Worm (Caenorhabditis elegans) whole organism, L2 larva: ENCODE data around the gene C49C3.20.

ENCODE experiments used
- C34F6.9 ChIP-seq: fragments of 150-350 bp; optimal IDR thresholded peaks from 2 replicates; lab custom pipeline; 2014; ENCODE audit warnings: missing biosample characterization, missing genetic modification characterization
- F13H6.1 ChIP-seq: sonication (generic microtip); optimal IDR thresholded peaks from 2 replicates; lab custom pipeline; 2016; ENCODE audit warnings: missing genetic modification characterization, missing compliant biosample characterization
- R02D3.7 ChIP-seq: fragments of 150-350 bp; optimal IDR thresholded peaks from 2 replicates; lab custom pipeline; 2014; ENCODE audit warnings: missing biosample characterization, missing genetic modification characterization
- Y55F3AM.14 ChIP-seq: fragments of 200-800 bp; sonication (Bioruptor generic); optimal IDR thresholded peaks from 2 replicates; lab custom pipeline; 2018; ENCODE audit warnings: mild to moderate bottlenecking, missing genetic modification characterization, missing compliant biosample characterization
- ama-1 ChIP-seq: fragments of 150-350 bp; optimal IDR thresholded peaks from 2 replicates; lab custom pipeline; 2018; ENCODE audit warnings: inconsistent platforms
- blmp-1 ChIP-seq: sonication (generic microtip); optimal IDR thresholded peaks from 2 replicates; lab custom pipeline; 2017; ENCODE audit warnings: missing genetic modification characterization, mild to moderate bottlenecking, missing compliant biosample characterization, antibody characterized with exemption, moderate library complexity; ENCODE audit not compliant: insufficient read depth
- ceh-16 ChIP-seq: fragments of 150-350 bp; optimal IDR thresholded peaks from 2 replicates; lab custom pipeline; 2014; ENCODE audit warnings: missing biosample characterization, missing genetic modification characterization
- ceh-82 ChIP-seq: fragments of 150-350 bp; optimal IDR thresholded peaks from 2 replicates; lab custom pipeline; 2014; ENCODE audit warnings: missing biosample characterization, missing genetic modification characterization
- crh-2 ChIP-seq: sonication (generic microtip); optimal IDR thresholded peaks from 2 replicates; lab custom pipeline; 2017; ENCODE audit warnings: missing biosample characterization, missing genetic modification characterization
- dmd-4 ChIP-seq: sonication (generic microtip); optimal IDR thresholded peaks from 2 replicates; lab custom pipeline; 2017; ENCODE audit warnings: missing biosample characterization, missing genetic modification characterization
- egl-27 ChIP-seq: sonication (generic microtip); optimal IDR thresholded peaks from 3 replicates; lab custom pipeline; 2017; ENCODE audit warnings: missing biosample characterization, missing genetic modification reagents, missing genetic modification characterization
- elt-3 ChIP-seq: sonication (generic microtip); optimal IDR thresholded peaks from 2 replicates; lab custom pipeline; 2017; ENCODE audit warnings: missing biosample characterization, missing genetic modification characterization
- fos-1 ChIP-seq: fragments of 150-350 bp; optimal IDR thresholded peaks from 2 replicates; lab custom pipeline; 2014; ENCODE audit warnings: missing biosample characterization, missing genetic modification characterization
- gmeb-1 ChIP-seq: fragments of 150-350 bp; optimal IDR thresholded peaks from 2 replicates; lab custom pipeline; 2014; ENCODE audit warnings: missing biosample characterization, missing genetic modification characterization
- lin-11 ChIP-seq: fragments of 150-350 bp; sonication (generic microtip); optimal IDR thresholded peaks from 2 replicates; lab custom pipeline; 2014; ENCODE audit warnings: missing biosample characterization, missing genetic modification characterization, inconsistent platforms, mixed read lengths
- lin-13 ChIP-seq: fragments of 150-350 bp; optimal IDR thresholded peaks from 2 replicates; lab custom pipeline; 2014; ENCODE audit warnings: missing biosample characterization, missing genetic modification reagents, missing genetic modification characterization
- lsy-2 ChIP-seq, 2 experiments: fragments of 150-350 bp in 1 of 2; sonication (generic microtip) in 1 of 2; optimal IDR thresholded peaks; 2 replicates each; lab custom pipeline; 2014 to 2017; ENCODE audit warnings: missing biosample characterization in 2 of 2, missing genetic modification characterization in 2 of 2
- mab-5 ChIP-seq: fragments of 150-350 bp; optimal IDR thresholded peaks from 2 replicates; lab custom pipeline; 2014; ENCODE audit warnings: missing biosample characterization, missing genetic modification characterization
- mbf-1 ChIP-seq: sonication (generic microtip); optimal IDR thresholded peaks from 2 replicates; lab custom pipeline; 2017; ENCODE audit warnings: missing biosample characterization, missing genetic modification characterization
- mdl-1 ChIP-seq, 2 experiments: fragments of 150-350 bp in 1 of 2; sonication (generic microtip) in 1 of 2; optimal IDR thresholded peaks; 2 replicates each; lab custom pipeline; 2017; ENCODE audit warnings: missing biosample characterization in 2 of 2, missing genetic modification characterization in 2 of 2
- nhr-10 ChIP-seq: sonication (generic microtip); optimal IDR thresholded peaks from 2 replicates; lab custom pipeline; 2017; ENCODE audit warnings: missing biosample characterization, missing genetic modification characterization
- nhr-11 ChIP-seq: fragments of 150-350 bp; optimal IDR thresholded peaks from 2 replicates; lab custom pipeline; 2014; ENCODE audit warnings: missing biosample characterization, missing genetic modification characterization
- nhr-12 ChIP-seq: fragments of 150-350 bp; optimal IDR thresholded peaks from 2 replicates; lab custom pipeline; 2014; ENCODE audit warnings: missing biosample characterization, missing genetic modification characterization
- nhr-21 ChIP-seq: fragments of 150-350 bp; optimal IDR thresholded peaks from 2 replicates; lab custom pipeline; 2014; ENCODE audit warnings: missing biosample characterization, missing genetic modification characterization
- nhr-23 ChIP-seq: fragments of 150-350 bp; optimal IDR thresholded peaks from 2 replicates; lab custom pipeline; 2014; ENCODE audit warnings: missing biosample characterization, missing genetic modification reagents, missing genetic modification characterization
- nhr-237 ChIP-seq: fragments of 150-350 bp; optimal IDR thresholded peaks from 2 replicates; lab custom pipeline; 2014; ENCODE audit warnings: missing biosample characterization, missing genetic modification characterization
- nhr-25 ChIP-seq: fragments of 150-350 bp; sonication (generic microtip); optimal IDR thresholded peaks from 3 replicates; lab custom pipeline; 2014; ENCODE audit warnings: missing biosample characterization, missing genetic modification characterization
- nhr-6 ChIP-seq: fragments of 150-350 bp; optimal IDR thresholded peaks from 2 replicates; lab custom pipeline; 2014; ENCODE audit warnings: missing biosample characterization, missing genetic modification characterization
- nhr-77 ChIP-seq: fragments of 150-350 bp; optimal IDR thresholded peaks from 2 replicates; lab custom pipeline; 2014; ENCODE audit warnings: missing biosample characterization, missing genetic modification characterization
- peb-1 ChIP-seq: fragments of 150-350 bp; optimal IDR thresholded peaks from 2 replicates; lab custom pipeline; 2014; ENCODE audit warnings: missing biosample characterization, missing genetic modification characterization
- sem-4 ChIP-seq: fragments of 150-350 bp; optimal IDR thresholded peaks from 2 replicates; lab custom pipeline; 2014; ENCODE audit warnings: missing biosample characterization, missing genetic modification reagents, missing genetic modification characterization
- skn-1 ChIP-seq: sonication (generic microtip); optimal IDR thresholded peaks from 2 replicates; lab custom pipeline; 2017; ENCODE audit warnings: missing biosample characterization, missing genetic modification characterization
- sma-3 ChIP-seq: sonication (generic microtip); optimal IDR thresholded peaks from 2 replicates; lab custom pipeline; 2016; ENCODE audit warnings: missing genetic modification reagents, missing genetic modification characterization, missing compliant biosample characterization
- sma-9 ChIP-seq, 2 experiments: fragments of 150-350 bp in 1 of 2; sonication (generic microtip) in 1 of 2; optimal IDR thresholded peaks; 2 replicates each; lab custom pipeline; 2014 to 2016; ENCODE audit warnings: missing genetic modification characterization in 2 of 2, mild to moderate bottlenecking in 1 of 2, missing biosample characterization in 1 of 2, missing compliant biosample characterization in 1 of 2, missing genetic modification reagents in 1 of 2, moderate library complexity in 1 of 2
- snpc-4 ChIP-seq: fragments of 150-350 bp; optimal IDR thresholded peaks from 2 replicates; lab custom pipeline; 2014; ENCODE audit warnings: missing biosample characterization, missing genetic modification characterization
- unc-39 ChIP-seq: fragments of 150-350 bp; optimal IDR thresholded peaks from 2 replicates; lab custom pipeline; 2014; ENCODE audit warnings: missing biosample characterization, missing genetic modification characterization
- unc-55 ChIP-seq: fragments of 150-350 bp; sonication (generic microtip); optimal IDR thresholded peaks from 3 replicates; lab custom pipeline; 2014; ENCODE audit warnings: missing biosample characterization, missing genetic modification reagents, missing genetic modification characterization
- unc-62 ChIP-seq: fragments of 150-350 bp; optimal IDR thresholded peaks from 2 replicates; lab custom pipeline; 2014; ENCODE audit warnings: missing biosample characterization, missing genetic modification reagents, missing genetic modification characterization
- zag-1 ChIP-seq: fragments of 150-350 bp; optimal IDR thresholded peaks from 2 replicates; lab custom pipeline; 2014; ENCODE audit warnings: missing biosample characterization, missing genetic modification characterization
- ztf-1 ChIP-seq: fragments of 200-800 bp; sonication (Bioruptor generic); conservative IDR thresholded peaks from 2 replicates; pipeline ENCODE4 v1.3.6; 2022; ENCODE audit warnings: missing genetic modification characterization, missing compliant biosample characterization
- ztf-4 ChIP-seq: fragments of 150-350 bp; optimal IDR thresholded peaks from 2 replicates; lab custom pipeline; 2014; ENCODE audit warnings: missing biosample characterization, missing genetic modification characterization

Gene C49C3.20

ce11 chrIV:17332261-17332660 is 16.0 kb upstream of the C49C3.20 start, which contains the start of gene C49C3.7:
TSS of gene C49C3.7 (plus strand) at chrIV:17332561.
- TF ChIP-seq mdl-1 (tag; optimal IDR thresholded peaks at IDR 0.05; lab: Kevin White, UChicago) (no peak), ztf-4 (tag; lab: Kevin White, UChicago) (no peak), sem-4 (no peak), sma-3 (no peak), nhr-25 (tag; lab: Kevin White, UChicago) (no peak), ceh-16 (tag; lab: Kevin White, UChicago) (no peak), mbf-1 (tag; lab: Kevin White, UChicago) (no peak), ceh-82 (tag; lab: Kevin White, UChicago) (no peak), unc-62 (GFP tag; lab: Kevin White, UChicago) (no peak), nhr-21 (tag; lab: Kevin White, UChicago) (no peak), nhr-237 (tag; lab: Kevin White, UChicago) (no peak)

ce11 chrIV:17331100-17331577 is 14.8 kb upstream of the C49C3.20 start, which contains the start of gene C49C3.6:
TSS of gene C49C3.6 (plus strand) at chrIV:17331527.
- peak in 1 of 2 experiments; percentile 36 for TF ChIP-seq lsy-2 (tag; optimal IDR thresholded peaks at IDR 0.05; lab: Kevin White, UChicago)
- TF ChIP-seq Y55F3AM.14 (GFP tag; lab: Kevin White, UChicago): no peak
- TF ChIP-seq nhr-25 (tag; lab: Kevin White, UChicago): peak; percentile 12
- TF ChIP-seq nhr-23 (tag; lab: Kevin White, UChicago): no peak
- TF ChIP-seq C34F6.9: peak; percentile 31
- no peak for TF ChIP-seq ztf-1 (GFP tag; lab: Robert Waterston, UW)
- TF ChIP-seq nhr-11 (tag; lab: Kevin White, UChicago): no peak
- no peak for TF ChIP-seq nhr-10
- TF ChIP-seq lin-13 (GFP tag; lab: Kevin White, UChicago): peak; percentile 14
- TF ChIP-seq nhr-6 (tag; lab: Kevin White, UChicago): no peak
- no peak for TF ChIP-seq unc-39
- peak; percentile 29 for TF ChIP-seq unc-55 (GFP tag; lab: Kevin White, UChicago)
- no peak for TF ChIP-seq egl-27 (tag; lab: Kevin White, UChicago)
- no peak for TF ChIP-seq fos-1 (tag; lab: Kevin White, UChicago)
- TF ChIP-seq snpc-4 (tag; lab: Kevin White, UChicago): no peak
- no peak for TF ChIP-seq lin-11
- no peak for TF ChIP-seq sma-3
- TF ChIP-seq F13H6.1 (tag; lab: Kevin White, UChicago): no peak
- TF ChIP-seq zag-1 (tag; lab: Kevin White, UChicago): no peak
- no peak for TF ChIP-seq skn-1 (tag; lab: Kevin White, UChicago)
- TF ChIP-seq blmp-1 (tag; lab: Kevin White, UChicago): no peak
- no peak for TF ChIP-seq ceh-82 (tag; lab: Kevin White, UChicago)
- no peak for TF ChIP-seq ama-1
- no peak for TF ChIP-seq nhr-77
- no peak for TF ChIP-seq elt-3 (tag; lab: Kevin White, UChicago)
- TF ChIP-seq nhr-12 (tag; lab: Kevin White, UChicago): no peak
- TF ChIP-seq unc-62 (GFP tag; lab: Kevin White, UChicago): no peak
- no peak for TF ChIP-seq sma-9 (GFP tag; optimal IDR thresholded peaks at IDR 0.05; lab: Kevin White, UChicago)
- no peak for TF ChIP-seq sma-9 (tag; optimal IDR thresholded peaks at IDR 0.05; lab: Kevin White, UChicago)
- no peak for TF ChIP-seq mab-5
- TF ChIP-seq nhr-237 (tag; lab: Kevin White, UChicago): no peak
- no peak for TF ChIP-seq peb-1 (tag; lab: Kevin White, UChicago)
- TF ChIP-seq dmd-4 (tag; lab: Kevin White, UChicago): no peak
- no peak for TF ChIP-seq gmeb-1 (tag; lab: Kevin White, UChicago)
- TF ChIP-seq nhr-21 (tag; lab: Kevin White, UChicago): no peak
- no peak for TF ChIP-seq ceh-16 (tag; lab: Kevin White, UChicago)
- TF ChIP-seq R02D3.7: no peak

- TF ChIP-seq mdl-1 (tag; optimal IDR thresholded peaks at IDR 0.05; lab: Kevin White, UChicago) (no peak), ceh-16 (tag; lab: Kevin White, UChicago) (no peak), crh-2 (no peak), unc-62 (GFP tag; lab: Kevin White, UChicago) (no peak), C34F6.9 (peak; percentile 37)
- TF ChIP-seq, all 48 proteins: peak for 1
Measured at ce11 chrIV:17328834-17329233, 12.5 kb upstream of the C49C3.20 start, which contains the start of gene ceh-88. TSS of gene ceh-88 (plus strand) at chrIV:17329188.
